Worm (Caenorhabditis elegans): ENCODE measurements around the gene C54D10.9.

Gene C54D10.9

ce11 chrV:12402355-12402754 lies 44.6 kb upstream of the C54D10.9 start, which contains the start of gene K01D12.8:
TSS of gene K01D12.8 (plus strand) at chrV:12402655.
- no peak for TF ChIP-seq dmd-4 (tag; optimal IDR thresholded peaks at IDR 0.05; ENCODE audit: borderline replicate concordance)
- TF ChIP-seq hlh-13 (GFP tag; optimal IDR thresholded peaks at IDR 0.05): no peak
- TF ChIP-seq sox-2 (GFP tag; IDR thresholded peaks at IDR 0.05): no peak
- TF ChIP-seq C08G9.2 (tag; optimal IDR thresholded peaks at IDR 0.05): no peak
- TF ChIP-seq pqm-1 (tag; optimal IDR thresholded peaks at IDR 0.05): no peak
- no peak for TF ChIP-seq ref-2 (tag; optimal IDR thresholded peaks at IDR 0.05)
- no peak for TF ChIP-seq dve-1 (tag; optimal IDR thresholded peaks at IDR 0.05)
- no peak for TF ChIP-seq ceh-48 (tag; optimal IDR thresholded peaks at IDR 0.05)
- no peak for TF ChIP-seq tbx-7 (tag; optimal IDR thresholded peaks at IDR 0.05)
- TF ChIP-seq syd-9 (tag; optimal IDR thresholded peaks at IDR 0.05): no peak
- TF ChIP-seq C38D4.7 (GFP tag; optimal IDR thresholded peaks at IDR 0.05): no peak
- TF ChIP-seq zip-5 (tag; optimal IDR thresholded peaks at IDR 0.05): no peak
- TF ChIP-seq pag-3 (tag; optimal IDR thresholded peaks at IDR 0.05; ENCODE audit: borderline replicate concordance): no peak

DNA sequence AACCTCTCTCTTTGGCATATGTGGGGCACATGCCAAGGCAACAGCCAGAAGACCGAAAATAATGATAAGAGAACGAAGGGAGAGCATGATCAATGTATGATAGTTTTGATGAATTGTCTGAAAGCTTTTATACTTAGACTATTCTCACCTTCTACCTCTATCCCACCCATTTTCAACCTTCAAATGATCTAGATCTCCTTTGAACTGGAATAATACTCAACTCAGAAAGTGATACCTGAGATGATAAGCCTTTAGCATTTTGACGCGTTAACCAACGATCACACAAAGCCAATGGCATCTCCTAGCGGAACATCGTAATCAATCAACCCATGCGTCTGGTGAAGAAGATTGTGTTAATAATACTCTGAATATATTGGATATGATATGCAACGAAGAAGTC lies 42.4 kb upstream of the C54D10.9 start, which contains the start of gene K01D12.9:
TSS of gene K01D12.9 (minus strand) at position 101 of the 400 bp plus-strand sequence.
- TF ChIP-seq T23F11.4 (GFP tag; optimal IDR thresholded peaks at IDR 0.05) (no peak), pqm-1 (tag; optimal IDR thresholded peaks at IDR 0.05) (no peak), lim-6 (tag; optimal IDR thresholded peaks at IDR 0.05) (no peak), ceh-2 (tag; optimal IDR thresholded peaks at IDR 0.05) (no peak), ceh-6 (GFP tag; optimal IDR thresholded peaks at IDR 0.05) (no peak)

- TF ChIP-seq dmd-4 (tag; optimal IDR thresholded peaks at IDR 0.05; ENCODE audit: borderline replicate concordance) (no peak), ztf-16 (tag; optimal IDR thresholded peaks at IDR 0.05) (no peak), pha-4 (tag; optimal IDR thresholded peaks at IDR 0.05) (no peak), nhr-11 (tag; optimal IDR thresholded peaks at IDR 0.05) (no peak), T23F11.4 (GFP tag; optimal IDR thresholded peaks at IDR 0.05) (no peak), ceh-18 (tag; optimal IDR thresholded peaks at IDR 0.05) (no peak), sdc-2 (tag; optimal IDR thresholded peaks at IDR 0.05) (no peak), F13H6.1 (tag; optimal IDR thresholded peaks at IDR 0.05) (no peak), fkh-10 (GFP tag; optimal IDR thresholded peaks at IDR 0.05) (no peak), tbx-7 (tag; optimal IDR thresholded peaks at IDR 0.05) (no peak), C08G9.2 (tag; optimal IDR thresholded peaks at IDR 0.05) (no peak), pat-9 (tag; optimal IDR thresholded peaks at IDR 0.05) (no peak), nhr-232 (tag; optimal IDR thresholded peaks at IDR 0.05) (no peak), elt-4 (tag; optimal IDR thresholded peaks at IDR 0.05) (no peak), nfya-1 (tag; optimal IDR thresholded peaks at IDR 0.05) (no peak), dve-1 (tag; optimal IDR thresholded peaks at IDR 0.05) (no peak)
These were observed 41.0 kb upstream of the C54D10.9 start, which contains the start of gene K01D12.10 for ce11 chrV:12405929-12406328. TSS of gene K01D12.10 (plus strand) at chrV:12406229.

DNA sequence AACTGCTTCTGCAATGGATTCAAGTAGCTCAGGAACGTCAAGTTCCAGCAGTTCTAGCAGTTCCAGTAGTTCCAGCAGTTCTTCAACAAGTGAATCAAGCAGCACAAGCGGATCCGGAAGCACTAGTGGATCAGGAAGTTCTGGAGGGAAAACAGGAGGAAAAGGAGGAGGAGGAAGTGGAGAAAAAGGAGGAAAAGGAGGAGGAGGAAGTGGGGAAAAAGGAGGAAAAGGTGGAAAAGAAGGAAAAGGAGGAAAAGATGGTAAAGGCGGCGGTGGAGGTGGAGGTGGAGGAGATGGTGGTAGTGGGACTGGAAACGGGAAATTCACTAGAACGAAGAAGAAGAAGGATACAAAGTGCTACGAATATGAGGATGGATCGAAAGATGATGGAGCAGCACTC lies 40.4 kb upstream of the C54D10.9 start:
- no peak for TF ChIP-seq nhr-11 (tag; optimal IDR thresholded peaks at IDR 0.05)
- TF ChIP-seq sox-4 (tag; optimal IDR thresholded peaks at IDR 0.05): no peak
- no peak for TF ChIP-seq gmeb-2 (tag; optimal IDR thresholded peaks at IDR 0.05)
- no peak for TF ChIP-seq C08G9.2 (tag; optimal IDR thresholded peaks at IDR 0.05)
- TF ChIP-seq ahr-1 (tag; optimal IDR thresholded peaks at IDR 0.05): no peak
- no peak for TF ChIP-seq che-1 (tag; optimal IDR thresholded peaks at IDR 0.05)
- no peak for TF ChIP-seq pros-1 (tag; optimal IDR thresholded peaks at IDR 0.05)
- no peak for TF ChIP-seq odd-2 (tag; optimal IDR thresholded peaks at IDR 0.05)
- no peak for TF ChIP-seq Y22D7AL.16 (tag; optimal IDR thresholded peaks at IDR 0.05)
- no peak for TF ChIP-seq eyg-1 (tag; optimal IDR thresholded peaks at IDR 0.05)
- TF ChIP-seq ceh-34 (tag; optimal IDR thresholded peaks at IDR 0.05): no peak
- TF ChIP-seq tbx-2 (tag; optimal IDR thresholded peaks at IDR 0.05): no peak
- no peak for TF ChIP-seq pqm-1 (tag; optimal IDR thresholded peaks at IDR 0.05)
- no peak for TF ChIP-seq hlh-30 (tag; optimal IDR thresholded peaks at IDR 0.05; ENCODE audit: insufficient read depth)
- TF ChIP-seq mec-3 (tag; optimal IDR thresholded peaks at IDR 0.05; ENCODE audit: borderline replicate concordance): no peak
- no peak for TF ChIP-seq ceh-2 (tag; optimal IDR thresholded peaks at IDR 0.05)
- TF ChIP-seq hlh-6 (tag; optimal IDR thresholded peaks at IDR 0.05): no peak
- no peak for TF ChIP-seq hlh-8 (tag; optimal IDR thresholded peaks at IDR 0.05)
- TF ChIP-seq ceh-24 (tag; optimal IDR thresholded peaks at IDR 0.05): no peak

Data from whole organism, late embryonic.